Fruit fly (Drosophila melanogaster) whole organism: ENCODE results near the gene CG4452.

Experiments used
- CG8478 ChIP-seq: fragments of >200 bp; optimal IDR thresholded peaks from 2 replicates; lab custom pipeline; 2018; ENCODE audit warnings: inconsistent platforms
- EcR ChIP-seq, 2 experiments: fragments of >200 bp; optimal IDR thresholded peaks; 2 replicates each; lab custom pipeline; 2017; ENCODE audit warnings: missing biosample characterization in 2 of 2, missing genetic modification characterization in 2 of 2, missing genetic modification reagents in 2 of 2
- pan ChIP-seq: fragments of >200 bp; optimal IDR thresholded peaks from 2 replicates; lab custom pipeline; 2017
- usp ChIP-seq: fragments of >200 bp; optimal IDR thresholded peaks from 2 replicates; lab custom pipeline; 2017; ENCODE audit warnings: missing biosample characterization, missing genetic modification characterization, mixed read lengths

DNA sequence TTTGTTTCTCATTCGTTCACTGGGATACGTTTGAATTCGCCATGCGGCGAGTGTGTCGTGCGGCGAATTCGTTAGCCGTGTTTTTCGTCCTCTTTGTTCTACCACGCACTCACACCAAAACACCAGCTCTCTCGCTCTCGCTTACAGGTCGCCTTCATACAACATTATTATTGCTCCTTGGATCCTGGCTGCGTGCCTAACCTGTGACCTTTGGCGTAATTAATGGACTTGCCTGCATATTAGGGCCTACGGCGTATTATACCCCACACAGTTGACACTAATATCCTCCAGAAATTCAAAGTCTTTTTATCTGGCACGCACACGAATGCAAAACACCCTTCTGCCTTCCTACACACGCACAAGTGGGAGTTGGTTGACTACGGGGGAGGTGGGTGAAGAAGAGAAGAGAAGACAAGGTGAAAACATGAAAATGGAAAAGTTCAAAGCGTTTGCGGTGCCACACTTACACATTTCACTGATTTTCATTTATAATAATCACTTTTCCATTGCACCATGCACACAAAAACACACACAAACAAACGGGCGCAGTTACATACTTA lies 42.9 kb downstream of the CG4452 start:
- TF ChIP-seq usp (GFP tag; lab: Kevin White, UChicago) = no peak
- TF ChIP-seq CG8478 (lab: Kevin White, UChicago) = no peak
- no peak for TF ChIP-seq pan (lab: Kevin White, UChicago)
- no peak for TF ChIP-seq EcR (GFP tag; optimal IDR thresholded peaks at IDR 0.05; lab: Kevin White, UChicago)
